Fruit fly (Drosophila melanogaster) whole organism, embryonic: ENCODE measurements around the gene EMC6.

Experiments
- Bgb ChIP-seq: fragments of 200-800 bp; sonication (Bioruptor generic); IDR thresholded peaks from 2 replicates; pipeline ENCODE4 v1.3.6; 2022; ENCODE audit warnings: missing biosample characterization, missing genetic modification characterization; ENCODE audit not compliant: partially characterized antibody
- CG10267 ChIP-seq: fragments of 200-800 bp; sonication (Bioruptor generic); optimal IDR thresholded peaks from 2 replicates; lab custom pipeline; 2018; ENCODE audit warnings: missing biosample characterization, mild to moderate bottlenecking, missing genetic modification characterization, moderate library complexity
- CG14667 ChIP-seq: fragments of 200-800 bp; sonication (Bioruptor generic); IDR thresholded peaks from 2 replicates; pipeline ENCODE4 v1.3.6; 2022; ENCODE audit warnings: missing biosample characterization, missing genetic modification characterization
- CG15514 ChIP-seq: fragments of 200-800 bp; sonication (Bioruptor generic); optimal IDR thresholded peaks from 3 replicates; lab custom pipeline; 2017; ENCODE audit warnings: missing biosample characterization, missing genetic modification characterization, mild to moderate bottlenecking, moderate library complexity, missing genetic modification reagents
- CG16815 ChIP-seq: fragments of 200-800 bp; sonication (Bioruptor generic); optimal IDR thresholded peaks from 3 replicates; lab custom pipeline; 2017; ENCODE audit warnings: missing biosample characterization, mild to moderate bottlenecking, missing genetic modification characterization
- CG17186 ChIP-seq: fragments of 200-800 bp; sonication (Bioruptor generic); optimal IDR thresholded peaks from 3 replicates; lab custom pipeline; 2017; ENCODE audit warnings: missing biosample characterization, missing genetic modification reagents, missing genetic modification characterization
- CG17612 ChIP-seq: fragments of 200-800 bp; sonication (Bioruptor generic); IDR thresholded peaks from 2 replicates; pipeline ENCODE4 v1.3.6; 2022; ENCODE audit warnings: missing biosample characterization, missing genetic modification characterization
- CG17802 ChIP-seq: fragments of 200-800 bp; sonication (Bioruptor generic); optimal IDR thresholded peaks from 2 replicates; lab custom pipeline; 2018; ENCODE audit warnings: missing biosample characterization, mild to moderate bottlenecking, missing genetic modification characterization, moderate library complexity
- CG30431 ChIP-seq: fragments of 200-800 bp; sonication (Bioruptor generic); optimal IDR thresholded peaks from 2 replicates; lab custom pipeline; 2017; ENCODE audit warnings: missing biosample characterization, missing genetic modification characterization
- CG34422 ChIP-seq: fragments of 200-800 bp; sonication (Bioruptor generic); IDR thresholded peaks from 3 replicates; pipeline ENCODE4 v1.3.6; 2022; ENCODE audit warnings: missing biosample characterization, missing genetic modification characterization
- CG4617 ChIP-seq: fragments of 200-800 bp; sonication (Bioruptor generic); optimal IDR thresholded peaks from 3 replicates; lab custom pipeline; 2016; ENCODE audit warnings: missing biosample characterization, missing genetic modification characterization, borderline replicate concordance
- CG4730 ChIP-seq: fragments of 200-800 bp; sonication (Bioruptor generic); IDR thresholded peaks from 2 replicates; pipeline ENCODE4 v1.3.6; 2022; ENCODE audit warnings: missing biosample characterization, missing genetic modification characterization
- CG4854 ChIP-seq: fragments of 200-800 bp; sonication (Bioruptor generic); optimal IDR thresholded peaks from 2 replicates; lab custom pipeline; 2016; ENCODE audit warnings: missing biosample characterization, missing genetic modification characterization, inconsistent platforms
- CG6791 ChIP-seq: fragments of 200-800 bp; sonication (Bioruptor generic); IDR thresholded peaks from 3 replicates; pipeline ENCODE4 v1.3.6; 2022; ENCODE audit warnings: missing biosample characterization, missing genetic modification characterization; ENCODE audit not compliant: partially characterized antibody
- CG7745 ChIP-seq: fragments of 200-800 bp; sonication (Bioruptor generic); optimal IDR thresholded peaks from 2 replicates; lab custom pipeline; 2018; ENCODE audit warnings: missing biosample characterization, mild to moderate bottlenecking, missing genetic modification characterization, moderate library complexity
- CG8290 ChIP-seq, 3 experiments: fragments of 200-800 bp; sonication (Bioruptor generic); optimal IDR thresholded peaks; 2 replicates each; lab custom pipeline; 2016 to 2019; ENCODE audit warnings: missing biosample characterization in 3 of 3, missing genetic modification characterization in 3 of 3, mild to moderate bottlenecking in 2 of 3, moderate library complexity in 1 of 3
- Camta ChIP-seq: fragments of 200-800 bp; sonication (Bioruptor generic); optimal IDR thresholded peaks from 2 replicates; lab custom pipeline; 2016; ENCODE audit warnings: missing biosample characterization, missing genetic modification characterization
- Chrac-16 ChIP-seq: fragments of 200-800 bp; sonication (Bioruptor generic); optimal IDR thresholded peaks from 3 replicates; lab custom pipeline; 2016; ENCODE audit warnings: missing biosample characterization, missing genetic modification characterization
- Doc3 ChIP-seq: fragments of 200-800 bp; sonication (Bioruptor generic); IDR thresholded peaks from 3 replicates; pipeline ENCODE4 v1.3.6; 2022; ENCODE audit warnings: missing biosample characterization, missing genetic modification characterization; ENCODE audit not compliant: partially characterized antibody
- Dp ChIP-seq: fragments of 200-800 bp; sonication (Bioruptor generic); optimal IDR thresholded peaks from 2 replicates; lab custom pipeline; 2018; ENCODE audit warnings: missing biosample characterization, mild to moderate bottlenecking, missing genetic modification characterization, moderate library complexity
- Dref ChIP-seq: fragments of 200-800 bp; sonication (Bioruptor generic); IDR thresholded peaks from 2 replicates; pipeline ENCODE4 v1.3.6; 2022; ENCODE audit warnings: missing biosample characterization, missing genetic modification characterization
- HmgZ ChIP-seq: fragments of 200-800 bp; sonication (Bioruptor generic); optimal IDR thresholded peaks from 2 replicates; lab custom pipeline; 2018; ENCODE audit warnings: missing biosample characterization, mild to moderate bottlenecking, missing genetic modification characterization
- Med ChIP-seq: fragments of 200-800 bp; sonication (Bioruptor generic); peaks from one replicate; lab custom pipeline; 2016; ENCODE audit warnings: missing biosample characterization, missing genetic modification characterization, mild to moderate bottlenecking, inconsistent platforms, moderate library complexity
- Myb ChIP-seq: fragments of 200-800 bp; sonication (Bioruptor generic); optimal IDR thresholded peaks from 2 replicates; lab custom pipeline; 2016; ENCODE audit warnings: missing biosample characterization, missing genetic modification characterization
- Nf-YA ChIP-seq: fragments of 200-800 bp; sonication (Bioruptor generic); IDR thresholded peaks from 2 replicates; pipeline ENCODE4 v1.3.6; 2022; ENCODE audit warnings: missing biosample characterization, missing genetic modification characterization
- Scr ChIP-seq: fragments of 200-800 bp; sonication (Bioruptor generic); IDR thresholded peaks from 2 replicates; pipeline ENCODE4 v1.3.6; 2022; ENCODE audit warnings: missing biosample characterization, missing genetic modification characterization; ENCODE audit not compliant: partially characterized antibody
- Stat92E ChIP-seq, 3 experiments: fragments of >200 bp in 2 of 3; fragments of 200-800 bp in 1 of 3; sonication (Bioruptor generic) in 1 of 3; optimal IDR thresholded peaks; 2 replicates each; lab custom pipeline; 2017 to 2019; ENCODE audit warnings: missing biosample characterization in 3 of 3, missing genetic modification characterization in 3 of 3, mild to moderate bottlenecking in 1 of 3, moderate library complexity in 1 of 3
- Xbp1 ChIP-seq: fragments of 200-800 bp; sonication (Bioruptor generic); optimal IDR thresholded peaks from 3 replicates; lab custom pipeline; 2016; ENCODE audit warnings: missing biosample characterization, mild to moderate bottlenecking, missing genetic modification characterization
- ab ChIP-seq: fragments of 200-800 bp; sonication (Bioruptor generic); optimal IDR thresholded peaks from 2 replicates; lab custom pipeline; 2016; ENCODE audit warnings: missing biosample characterization, missing genetic modification characterization
- bbx ChIP-seq: fragments of 200-800 bp; sonication (Bioruptor generic); IDR thresholded peaks from 2 replicates; pipeline ENCODE4 v1.3.6; 2022; ENCODE audit warnings: missing biosample characterization, missing genetic modification characterization; ENCODE audit not compliant: partially characterized antibody
- cg ChIP-seq: fragments of 200-800 bp; sonication (Bioruptor generic); optimal IDR thresholded peaks from 3 replicates; lab custom pipeline; 2019; ENCODE audit warnings: missing biosample characterization, mild to moderate bottlenecking, missing genetic modification characterization, moderate library complexity
- ci ChIP-seq: fragments of 200-800 bp; sonication (Bioruptor generic); IDR thresholded peaks from 3 replicates; pipeline ENCODE4 v1.3.6; 2022; ENCODE audit warnings: missing biosample characterization, missing genetic modification characterization
- gcm2 ChIP-seq: fragments of 200-800 bp; sonication (Bioruptor generic); optimal IDR thresholded peaks from 2 replicates; lab custom pipeline; 2016; ENCODE audit warnings: missing biosample characterization, missing genetic modification characterization
- klu ChIP-seq: fragments of 200-800 bp; sonication (Bioruptor generic); IDR thresholded peaks from 2 replicates; pipeline ENCODE4 v1.3.6; 2022; ENCODE audit warnings: missing biosample characterization, missing genetic modification characterization
- lola ChIP-seq, 3 experiments: fragments of >200 bp in 2 of 3; fragments of 200-800 bp in 1 of 3; sonication (Bioruptor generic) in 1 of 3; optimal IDR thresholded peaks; 2 replicates each; lab custom pipeline; 2017 to 2019; ENCODE audit warnings: missing biosample characterization in 3 of 3, missing genetic modification characterization in 3 of 3, mild to moderate bottlenecking in 1 of 3, moderate library complexity in 1 of 3
- odd ChIP-seq: fragments of 200-800 bp; sonication (Bioruptor generic); optimal IDR thresholded peaks from 2 replicates; lab custom pipeline; 2017; ENCODE audit warnings: missing biosample characterization, mild to moderate bottlenecking, missing genetic modification characterization
- pan ChIP-seq, 4 experiments: fragments of >200 bp in 3 of 4; fragments of 200-800 bp in 1 of 4; sonication (Bioruptor generic) in 1 of 4; optimal IDR thresholded peaks in 3 of 4; IDR thresholded peaks in 1 of 4; 2 replicates each; pipeline versions ENCODE4 v1.3.6 to Lab custom; 2017 to 2022; ENCODE audit warnings: missing biosample characterization in 2 of 4, missing genetic modification characterization in 2 of 4, mixed read lengths in 1 of 4
- phol ChIP-seq: fragments of 200-800 bp; sonication (Bioruptor generic); optimal IDR thresholded peaks from 3 replicates; lab custom pipeline; 2018; ENCODE audit warnings: missing biosample characterization, mild to moderate bottlenecking, missing genetic modification characterization, moderate library complexity
- pzg ChIP-seq: fragments of 200-800 bp; sonication (Bioruptor generic); optimal IDR thresholded peaks from 3 replicates; lab custom pipeline; 2018; ENCODE audit warnings: missing biosample characterization, mild to moderate bottlenecking, missing genetic modification characterization, moderate library complexity
- ranshi ChIP-seq: fragments of 200-800 bp; sonication (Bioruptor generic); IDR thresholded peaks from 2 replicates; pipeline ENCODE4 v1.3.6; 2022; ENCODE audit warnings: missing biosample characterization, missing genetic modification characterization
- row ChIP-seq: fragments of 200-800 bp; sonication (Bioruptor generic); IDR thresholded peaks from 3 replicates; pipeline ENCODE4 v1.3.6; 2022; ENCODE audit warnings: missing biosample characterization, missing genetic modification characterization
- run ChIP-seq: fragments of 200-800 bp; sonication (Bioruptor generic); optimal IDR thresholded peaks from 3 replicates; lab custom pipeline; 2018; ENCODE audit warnings: missing biosample characterization, mild to moderate bottlenecking, missing genetic modification characterization
- slp2 ChIP-seq: fragments of 200-800 bp; sonication (Bioruptor generic); optimal IDR thresholded peaks from 2 replicates; lab custom pipeline; 2016; ENCODE audit warnings: missing biosample characterization, missing genetic modification characterization
- sqz ChIP-seq: fragments of 200-800 bp; sonication (Bioruptor generic); optimal IDR thresholded peaks from 3 replicates; lab custom pipeline; 2018; ENCODE audit warnings: missing biosample characterization, mild to moderate bottlenecking, missing genetic modification characterization
- sr ChIP-seq: fragments of 200-800 bp; sonication (Bioruptor generic); IDR thresholded peaks from 3 replicates; pipeline ENCODE4 v1.3.6; 2022; ENCODE audit warnings: missing biosample characterization, missing genetic modification characterization

Gene EMC6

dm6 chr3R:25056016-25056415 is 31.2 kb upstream of the EMC6 start, which contains the start of the genes CG31111 and stac (continued):
- TF ChIP-seq Doc3 (GFP tag; lab: Robert Waterston, UW) (no peak), phol (no peak), CG7745 (no peak), Nf-YA (no peak), CG4730 (GFP tag; lab: Robert Waterston, UW) (no peak), odd (GFP tag; lab: Kevin White, UChicago) (peak; percentile 18), Dref (GFP tag; lab: Robert Waterston, UW) (peak; percentile 66), ranshi (no peak), CG8290 (GFP tag; optimal IDR thresholded peaks at IDR 0.05; lab: Kevin White, UChicago) (no peak), CG8290 (tag; optimal IDR thresholded peaks at IDR 0.05; lab: Kevin White, UChicago) (no peak), CG15514 (GFP tag; lab: Kevin White, UChicago) (no peak), Chrac-16 (GFP tag; lab: Kevin White, UChicago) (no peak)
- TF ChIP-seq, all 482 proteins: peak for 47

DNA sequence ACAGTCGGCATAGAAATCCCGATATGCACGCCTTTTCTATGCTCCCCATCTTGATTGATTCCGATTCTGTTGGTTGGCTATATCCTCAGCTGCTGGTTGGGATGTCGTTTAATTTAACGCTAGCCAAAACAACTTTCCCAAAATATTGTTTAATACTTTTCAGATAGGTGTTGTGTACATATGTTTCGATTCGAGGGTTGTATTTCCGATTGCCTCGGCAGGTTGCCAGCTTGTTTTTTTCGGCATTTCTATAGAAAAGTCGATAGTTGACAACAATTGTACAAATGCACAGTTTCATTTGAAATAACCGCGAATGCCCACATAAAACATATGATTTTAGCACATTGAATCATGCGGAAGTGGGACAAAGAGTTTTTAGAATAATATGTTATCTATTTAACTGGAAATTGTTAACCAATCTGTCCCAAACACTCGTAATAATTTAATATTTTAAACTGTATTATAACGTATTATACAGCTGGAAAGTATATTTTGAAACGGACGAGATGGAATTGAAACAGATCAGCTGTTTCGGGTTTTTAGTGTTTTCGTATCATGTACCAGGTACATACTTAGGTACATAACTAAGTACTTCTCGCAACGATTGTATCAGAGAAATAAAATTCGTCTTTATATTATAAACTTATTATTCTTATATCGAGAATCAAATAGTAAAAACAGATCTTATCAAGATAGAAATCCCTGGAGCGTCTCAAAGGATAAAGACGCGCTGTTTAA is 29.8 kb upstream of the EMC6 start, which contains the start of gene CG31109:
Gene CG31109, minus strand, starts transcription at position 203 of the 738 bp plus-strand sequence.
- TF ChIP-seq CG17802 (tag; lab: Kevin White, UChicago) (no peak), Myb (GFP tag; lab: Kevin White, UChicago) (peak; percentile 86), CG34422 (GFP tag; lab: Robert Waterston, UW) (peak; percentile 48; the same call in 1 of the 3 replicates), cg (no peak), sr (no peak), ci (GFP tag; lab: Robert Waterston, UW) (peak; percentile 26; the same call in 1 of the 3 replicates), Scr (GFP tag; lab: Robert Waterston, UW) (peak; percentile 61), Stat92E (GFP tag; optimal IDR thresholded peaks at IDR 0.05; lab: Kevin White, UChicago) (no peak), CG17186 (GFP tag; lab: Kevin White, UChicago) (no peak), klu (no peak), CG14667 (no peak), pan (optimal IDR thresholded peaks at IDR 0.05; lab: Kevin White, UChicago) (no peak), pan (GFP tag; optimal IDR thresholded peaks at IDR 0.05 in 1 of 2, IDR thresholded peaks at IDR 0.05 in 1 of 2) (peak in 1 of 2 experiments; percentile 38), CG6791 (peak; percentile 37; the same call in 1 of the 3 replicates), HmgZ (tag; lab: Kevin White, UChicago) (peak; percentile 66), CG30431 (GFP tag; lab: Kevin White, UChicago) (no peak), run (tag; lab: Kevin White, UChicago) (no peak), CG16815 (GFP tag; lab: Kevin White, UChicago) (no peak), Med (peak; percentile 74), slp2 (GFP tag; lab: Kevin White, UChicago) (no peak), gcm2 (GFP tag; lab: Kevin White, UChicago) (no peak), CG4854 (no peak), Dref (GFP tag; lab: Robert Waterston, UW) (peak; percentile 78), CG17612 (GFP tag; lab: Robert Waterston, UW) (no peak), sqz (no peak), CG4617 (peak; percentile 60), row (GFP tag; lab: Robert Waterston, UW) (peak; percentile 70), ab (no peak), Xbp1 (GFP tag; lab: Kevin White, UChicago) (peak; percentile 20), bbx (GFP tag; lab: Robert Waterston, UW) (peak; percentile 57), pzg (GFP tag; lab: Kevin White, UChicago) (peak; percentile 77), CG10267 (peak; percentile 50), Camta (no peak), Dp (GFP tag; lab: Kevin White, UChicago) (peak; percentile 73), CG8290 (GFP tag; optimal IDR thresholded peaks at IDR 0.05; lab: Kevin White, UChicago) (peak; percentile 84), CG8290 (tag; optimal IDR thresholded peaks at IDR 0.05; lab: Kevin White, UChicago) (peak; percentile 73 to 89), Bgb (GFP tag; lab: Robert Waterston, UW) (peak; percentile 59), lola (GFP tag; optimal IDR thresholded peaks at IDR 0.05; lab: Kevin White, UChicago) (peak in 1 of 3 experiments; percentile 5)
